Worm (Caenorhabditis elegans): ENCODE measurements around the gene sto-4.

DNA sequence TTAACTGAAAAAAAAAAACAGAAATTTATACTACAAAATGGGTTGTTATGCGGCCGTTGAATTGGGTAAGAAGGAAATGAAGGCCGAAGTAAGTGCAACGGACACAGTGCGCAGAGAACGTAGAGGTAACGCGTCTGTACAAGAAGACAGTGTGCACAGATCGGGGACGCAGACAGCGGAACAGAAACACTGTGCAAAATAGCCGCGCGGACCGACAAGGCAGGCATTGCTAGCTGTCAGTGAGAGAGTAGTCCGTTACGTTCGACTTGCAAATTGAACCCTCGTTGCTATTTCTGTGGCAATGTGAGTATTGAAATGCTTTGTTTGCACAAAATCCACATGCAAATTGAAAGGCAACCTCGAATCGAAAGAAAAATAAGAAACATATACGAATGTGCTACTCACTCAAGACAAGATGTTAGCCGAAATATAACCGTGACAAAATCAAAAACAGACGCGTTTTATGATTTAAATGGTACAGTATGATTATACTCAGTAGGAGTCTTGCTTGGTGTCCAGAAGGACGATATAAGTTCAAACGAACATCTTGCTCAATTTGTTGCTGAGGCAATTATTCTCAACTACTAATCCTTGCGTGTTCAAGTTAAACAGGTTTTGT lies 43.3 kb upstream of the sto-4 start:
- TF ChIP-seq pqm-1 (tag; optimal IDR thresholded peaks at IDR 0.05) (no peak), unc-86 (tag; optimal IDR thresholded peaks at IDR 0.05) (no peak), ama-1 (optimal IDR thresholded peaks at IDR 0.05) (no peak), unc-62 (GFP tag; optimal IDR thresholded peaks at IDR 0.05) (no peak), nhr-76 (tag; optimal IDR thresholded peaks at IDR 0.05) (no peak), hlh-17 (GFP tag; optimal IDR thresholded peaks at IDR 0.05; ENCODE audit: borderline replicate concordance) (no peak), nhr-85 (tag) (no peak), ztf-4 (tag; optimal IDR thresholded peaks at IDR 0.05) (no peak), ztf-11 (tag; optimal IDR thresholded peaks at IDR 0.05) (no peak), zip-4 (GFP tag; optimal IDR thresholded peaks at IDR 0.05) (no peak), elt-2 (tag; optimal IDR thresholded peaks at IDR 0.05) (no peak), lin-14 (GFP tag; optimal IDR thresholded peaks at IDR 0.05) (no peak), fkh-8 (tag; optimal IDR thresholded peaks at IDR 0.05) (no peak), nhr-77 (tag; optimal IDR thresholded peaks at IDR 0.05) (no peak)

All from whole organism, L1 larva.